Fruit fly (Drosophila melanogaster) whole organism, wandering third instar larva: ENCODE data around the gene Tbh.

Source experiments
- Abd-B ChIP-seq: fragments of >200 bp; optimal IDR thresholded peaks from 2 replicates; lab custom pipeline; 2017; ENCODE audit warnings: missing biosample characterization, missing genetic modification characterization
- CG9705 ChIP-seq: fragments of 200-800 bp; sonication (Bioruptor generic); optimal IDR thresholded peaks from 2 replicates; lab custom pipeline; 2018; ENCODE audit warnings: missing biosample characterization, mild to moderate bottlenecking, missing genetic modification characterization
- Dif ChIP-seq: fragments of 200-275, 200-300 bp; sonication (Bioruptor generic); optimal IDR thresholded peaks from 2 replicates; lab custom pipeline; 2018; ENCODE audit warnings: missing biosample characterization, missing genetic modification characterization; ENCODE audit not compliant: partially characterized antibody
- HLH106 ChIP-seq: fragments of 200-800 bp; optimal IDR thresholded peaks from 3 replicates; lab custom pipeline; 2019; ENCODE audit warnings: missing biosample characterization, mild to moderate bottlenecking, missing genetic modification characterization, moderate library complexity
- Myc ChIP-seq: fragments of >200 bp; optimal IDR thresholded peaks from 2 replicates; lab custom pipeline; 2017
- Rel ChIP-seq, 2 experiments: fragments of 200-800 bp; sonication (Bioruptor generic) in 1 of 2; optimal IDR thresholded peaks; 2 replicates in 1 of 2; 3 replicates in 1 of 2; lab custom pipeline; 2016 to 2019; ENCODE audit warnings: mild to moderate bottlenecking in 2 of 2, missing biosample characterization in 2 of 2, missing genetic modification characterization in 2 of 2, moderate library complexity in 1 of 2
- br ChIP-seq: fragments of 200-800 bp; sonication (Bioruptor generic); optimal IDR thresholded peaks from 2 replicates; lab custom pipeline; 2016; ENCODE audit warnings: missing biosample characterization, missing genetic modification characterization
- ey ChIP-seq: fragments of 200-800 bp; sonication (Bioruptor generic); optimal IDR thresholded peaks from 2 replicates; lab custom pipeline; 2016; ENCODE audit warnings: missing biosample characterization, missing genetic modification characterization
- foxo ChIP-seq, 2 experiments: fragments of 200-800 bp; sonication (Bioruptor generic); optimal IDR thresholded peaks; 2 replicates in 1 of 2; 3 replicates in 1 of 2; lab custom pipeline; 2016 to 2017; ENCODE audit warnings: missing biosample characterization in 2 of 2, missing genetic modification characterization in 2 of 2
- fru ChIP-seq: fragments of 200-800 bp; sonication (Bioruptor generic); optimal IDR thresholded peaks from 3 replicates; lab custom pipeline; 2016; ENCODE audit warnings: missing biosample characterization, mild to moderate bottlenecking, missing genetic modification characterization
- h ChIP-seq: fragments of 200-800 bp; sonication (Bioruptor generic); optimal IDR thresholded peaks from 3 replicates; lab custom pipeline; 2016; ENCODE audit warnings: missing biosample characterization, mild to moderate bottlenecking, missing genetic modification characterization
- psq ChIP-seq: fragments of 200-800 bp; sonication (Bioruptor generic); optimal IDR thresholded peaks from 3 replicates; lab custom pipeline; 2017; ENCODE audit warnings: missing biosample characterization, mild to moderate bottlenecking, missing genetic modification characterization, moderate library complexity
- sage ChIP-seq: fragments of 200-800 bp; sonication (Bioruptor generic); optimal IDR thresholded peaks from 2 replicates; lab custom pipeline; 2016; ENCODE audit warnings: missing biosample characterization, mild to moderate bottlenecking, missing genetic modification characterization
- sv ChIP-seq: fragments of 200-800 bp; sonication (Bioruptor generic); optimal IDR thresholded peaks from 3 replicates; lab custom pipeline; 2016; ENCODE audit warnings: missing biosample characterization, missing genetic modification characterization

DNA sequence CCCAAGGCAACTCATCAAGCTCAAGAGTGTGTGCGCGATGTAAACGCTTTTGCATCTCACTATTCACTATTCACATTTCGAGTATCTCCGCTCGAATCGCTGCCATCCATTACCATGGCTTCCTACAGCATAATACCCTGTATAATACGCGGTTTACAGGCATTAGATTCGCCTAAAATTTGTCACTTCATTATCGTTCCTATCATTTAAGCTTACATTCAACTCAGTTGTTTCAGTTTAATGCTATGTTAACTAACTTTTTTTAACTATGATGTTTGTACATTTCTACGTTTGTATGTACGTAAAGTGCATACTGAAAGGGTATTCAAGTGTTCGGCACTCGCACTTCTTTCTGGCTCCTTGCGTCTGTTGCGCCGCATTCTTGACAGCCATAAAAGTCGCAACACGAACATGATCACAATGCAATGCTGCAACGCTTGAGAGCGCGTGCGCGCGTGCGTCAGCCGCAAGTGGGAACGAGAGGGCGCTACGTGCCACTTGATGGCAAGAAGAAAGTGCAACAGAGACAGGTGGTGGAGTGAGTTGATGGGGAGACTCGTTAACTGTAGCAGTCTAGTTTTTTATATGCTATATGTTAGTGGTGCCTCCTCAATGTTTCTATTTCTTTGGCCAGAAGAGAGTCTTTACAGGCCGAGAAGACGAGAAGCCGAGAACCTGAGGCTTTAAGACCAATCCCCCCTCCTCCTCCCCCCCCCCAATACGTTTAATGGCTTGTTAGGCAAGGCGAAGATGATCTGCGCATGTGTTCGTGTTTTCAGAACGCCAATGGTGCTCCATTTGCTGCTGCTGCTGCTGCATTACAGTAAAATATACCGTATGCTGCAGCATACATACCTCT lies 18.3 kb upstream of the Tbh start:
- TF ChIP-seq psq (GFP tag; lab: Kevin White, UChicago) (no peak), h (GFP tag; lab: Kevin White, UChicago) (no peak), HLH106 (tag; lab: Kevin White, UChicago) (no peak), Abd-B (no peak), sv (GFP tag; lab: Kevin White, UChicago) (no peak), br (no peak), sage (GFP tag; lab: Kevin White, UChicago) (no peak), Dif (GFP tag; lab: Kevin White, UChicago) (no peak), CG9705 (GFP tag; lab: Kevin White, UChicago) (no peak), fru (GFP tag; lab: Kevin White, UChicago) (no peak), Myc (lab: Kevin White, UChicago) (no peak), ey (GFP tag; lab: Kevin White, UChicago) (no peak), Rel (GFP tag; optimal IDR thresholded peaks at IDR 0.05; lab: Kevin White, UChicago) (no peak), Rel (tag; optimal IDR thresholded peaks at IDR 0.05; lab: Kevin White, UChicago) (no peak), foxo (GFP tag; optimal IDR thresholded peaks at IDR 0.05; lab: Kevin White, UChicago) (no peak)
